Worm (Caenorhabditis elegans): ENCODE measurements around the gene dpf-6.

DNA sequence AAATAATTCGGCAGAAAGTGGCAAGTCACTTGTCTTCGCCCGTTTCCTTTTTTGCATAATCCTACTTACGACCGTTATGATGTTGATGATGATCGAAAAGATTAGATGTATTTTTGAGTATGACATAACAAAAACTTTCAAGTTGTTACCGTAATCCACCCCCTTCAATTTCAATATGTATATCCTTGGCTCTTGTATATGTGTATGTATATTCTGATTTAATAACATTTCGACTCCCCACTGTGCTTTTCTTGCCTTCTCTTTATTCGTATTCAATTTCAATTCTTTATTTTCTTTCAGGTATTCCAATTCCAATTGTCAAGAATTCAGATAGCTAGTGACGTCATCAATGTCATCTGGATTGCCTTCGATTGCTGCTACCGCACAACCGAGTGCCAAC lies 28.9 kb downstream of the dpf-6 start, which contains the start of gene pros-1:
- TF ChIP-seq daf-16 (GFP tag; optimal IDR thresholded peaks at IDR 0.05) (no peak), daf-16 (tag; optimal IDR thresholded peaks at IDR 0.05) (no peak), ceh-32 (tag; optimal IDR thresholded peaks at IDR 0.05; ENCODE audit: poor library complexity) (no peak), tag-97 (GFP tag; IDR thresholded peaks at IDR 0.05) (no peak), D1046.2 (GFP tag; IDR thresholded peaks at IDR 0.05) (no peak), pqm-1 (tag; optimal IDR thresholded peaks at IDR 0.05) (no peak), aly-2 (tag; optimal IDR thresholded peaks at IDR 0.05) (no peak), madf-9 (GFP tag; conservative IDR thresholded peaks at IDR 0.05) (no peak), F37D6.2 (tag; optimal IDR thresholded peaks at IDR 0.05) (no peak), nhr-111 (GFP tag; optimal IDR thresholded peaks at IDR 0.05) (no peak)
